Worm (Caenorhabditis elegans): ENCODE data around the gene ric-7.

DNA sequence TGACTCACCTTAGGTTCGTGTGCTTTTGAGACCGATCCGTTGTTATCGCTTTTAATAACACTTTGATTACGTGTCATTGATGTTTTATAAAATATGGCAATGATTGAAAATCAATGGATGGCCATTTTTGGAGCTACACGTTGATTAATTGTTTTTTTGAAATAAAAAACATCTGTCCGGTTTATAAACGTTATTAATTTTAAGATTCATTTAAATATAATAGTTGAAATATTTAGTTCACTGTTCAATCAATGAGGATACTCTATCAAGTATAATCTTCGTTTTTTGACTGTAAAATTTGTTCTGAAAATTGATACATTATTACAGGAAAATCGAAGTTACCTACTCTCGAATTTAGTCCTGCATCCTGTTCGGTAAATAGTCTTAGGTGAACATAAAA lies 47.5 kb downstream of the ric-7 start, which contains the start of gene R10D12.10:
- TF ChIP-seq nhr-80 (tag; optimal IDR thresholded peaks at IDR 0.05) (no peak), ceh-91 (GFP tag; IDR thresholded peaks at IDR 0.05) (no peak), nfya-2 (GFP tag; IDR thresholded peaks at IDR 0.05) (no peak)

Measured in whole organism, young adult.